Worm (Caenorhabditis elegans) whole organism, L3 larva: ENCODE measurements around the gene F21C10.5.

Source experiments
- R02D3.7 ChIP-seq: fragments of 150-350 bp; optimal IDR thresholded peaks from 2 replicates; lab custom pipeline; 2014; ENCODE audit warnings: missing biosample characterization, missing genetic modification characterization
- lin-15B ChIP-seq: fragments of 150-350 bp; optimal IDR thresholded peaks from 2 replicates; lab custom pipeline; 2014; ENCODE audit warnings: missing biosample characterization, missing genetic modification characterization
- pha-4 ChIP-seq: fragments of 150-350 bp; optimal IDR thresholded peaks from 2 replicates; lab custom pipeline; 2014; ENCODE audit warnings: missing biosample characterization, missing genetic modification reagents, missing genetic modification characterization
- skn-1 ChIP-seq: fragments of 150-350 bp; optimal IDR thresholded peaks from 2 replicates; lab custom pipeline; 2014; ENCODE audit warnings: missing biosample characterization, missing genetic modification characterization
- unc-39 ChIP-seq: sonication (generic microtip); optimal IDR thresholded peaks from 4 replicates; lab custom pipeline; 2017; ENCODE audit warnings: missing biosample characterization, missing genetic modification characterization
- ztf-11 ChIP-seq: fragments of 150-350 bp; optimal IDR thresholded peaks from 2 replicates; lab custom pipeline; 2014; ENCODE audit warnings: missing biosample characterization, missing genetic modification characterization

ce11 chrV:9130766-9131165, 5.3 kb downstream of the F21C10.5 start, which contains the start of gene F21C10.19:
- no peak for TF ChIP-seq pha-4 (tag; lab: Kevin White, UChicago)
- TF ChIP-seq unc-39: no peak
- TF ChIP-seq R02D3.7 (tag; lab: Kevin White, UChicago): no peak
- TF ChIP-seq lin-15B (tag; lab: Kevin White, UChicago): no peak
- TF ChIP-seq skn-1 (tag; lab: Kevin White, UChicago): no peak
- TF ChIP-seq ztf-11: no peak
